Worm (Caenorhabditis elegans) whole organism, L2 larva: ENCODE measurements around the gene gpa-13.

Source experiments
- ZK546.5 ChIP-seq: sonication (generic microtip); optimal IDR thresholded peaks from 2 replicates; lab custom pipeline; 2017; ENCODE audit warnings: missing biosample characterization, missing genetic modification characterization
- alr-1 ChIP-seq: fragments of 150-350 bp; optimal IDR thresholded peaks from 2 replicates; lab custom pipeline; 2014; ENCODE audit warnings: missing biosample characterization, missing genetic modification characterization
- unc-39 ChIP-seq: fragments of 150-350 bp; optimal IDR thresholded peaks from 2 replicates; lab custom pipeline; 2014; ENCODE audit warnings: missing biosample characterization, missing genetic modification characterization

ce11 chrV:12759660-12760059, 4.9 kb upstream of the gpa-13 start, which contains the start of gene papl-1:
- TF ChIP-seq unc-39 (tag; lab: Kevin White, UChicago), result no peak
- TF ChIP-seq alr-1 (tag; lab: Kevin White, UChicago), result no peak
- no peak for TF ChIP-seq ZK546.5 (tag; lab: Kevin White, UChicago)
